Worm (Caenorhabditis elegans): Measurements from ENCODE around the gene K10B2.4.
A peak's percentile ranks its signal among the peaks of the same experiment; 100 is the strongest.

The K10B2.4 gene

DNA sequence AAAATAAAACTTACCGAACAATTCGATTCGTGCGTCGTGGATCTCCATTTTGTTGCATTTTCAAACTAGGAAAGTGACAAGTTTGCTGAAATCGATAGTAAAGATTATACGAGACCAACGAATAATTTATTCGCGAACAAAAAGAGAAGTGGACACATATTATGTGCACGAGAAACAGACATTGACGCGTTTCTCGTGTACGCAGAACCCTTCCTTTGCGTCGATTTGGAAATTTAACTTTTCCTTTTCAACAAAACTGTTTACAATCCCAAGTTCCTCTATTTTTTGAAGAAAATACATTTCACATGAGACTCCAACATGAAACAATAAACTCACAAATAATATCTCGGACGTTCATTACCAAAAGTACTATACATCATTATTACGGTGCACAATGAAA lies at the start of gene K10B2.4:
TSS of gene K10B2.4 (minus strand) at position 138 of the 400 bp plus-strand sequence.
- TF ChIP-seq pag-3 (tag; optimal IDR thresholded peaks at IDR 0.05; ENCODE audit: borderline replicate concordance, insufficient read depth) (no peak), aha-1 (tag; optimal IDR thresholded peaks at IDR 0.05) (no peak), skn-1 (tag; optimal IDR thresholded peaks at IDR 0.05) (peak; percentile 35), C34B4.2 (tag; optimal IDR thresholded peaks at IDR 0.05) (no peak), ets-5 (GFP tag; IDR thresholded peaks at IDR 0.05) (no peak), efl-1 (optimal IDR thresholded peaks at IDR 0.05) (peak; percentile 77 to 79), efl-1 (GFP tag; optimal IDR thresholded peaks at IDR 0.05 in 1 of 2) (peak; percentile 64 to 97), elt-3 (tag; optimal IDR thresholded peaks at IDR 0.05) (peak in 1 of 6 experiments; percentile 37), fkh-4 (tag; optimal IDR thresholded peaks at IDR 0.05; ENCODE audit: borderline replicate concordance) (no peak), ceh-90 (tag; optimal IDR thresholded peaks at IDR 0.05) (no peak), rnt-1 (tag; optimal IDR thresholded peaks at IDR 0.05) (peak; percentile 78), unc-130 (tag; optimal IDR thresholded peaks at IDR 0.05) (peak; percentile 75), lin-35 (GFP tag; optimal IDR thresholded peaks at IDR 0.05) (peak; percentile 70 to 87), zip-4 (GFP tag; optimal IDR thresholded peaks at IDR 0.05) (no peak), lin-15B (tag; optimal IDR thresholded peaks at IDR 0.05) (peak; percentile 12), ceh-82 (tag; optimal IDR thresholded peaks at IDR 0.05) (peak; percentile 35 to 50 (median 40)), ceh-63 (GFP tag; optimal IDR thresholded peaks at IDR 0.05) (no peak), pqm-1 (tag; optimal IDR thresholded peaks at IDR 0.05) (no peak), nhr-47 (tag; optimal IDR thresholded peaks at IDR 0.05) (peak; percentile 74), nhr-28 (tag; optimal IDR thresholded peaks at IDR 0.05) (no peak), lin-14 (GFP tag; optimal IDR thresholded peaks at IDR 0.05) (peak; percentile 82), mep-1 (tag; optimal IDR thresholded peaks at IDR 0.05) (peak; percentile 65), ceh-88 (GFP tag; IDR thresholded peaks at IDR 0.05) (no peak), sox-4 (tag; optimal IDR thresholded peaks at IDR 0.05) (no peak), nhr-77 (tag; optimal IDR thresholded peaks at IDR 0.05) (peak; percentile 49), elt-2 (tag; optimal IDR thresholded peaks at IDR 0.05) (no peak), jun-1 (tag; optimal IDR thresholded peaks at IDR 0.05) (no peak), vab-15 (tag; optimal IDR thresholded peaks at IDR 0.05) (no peak), egl-13 (tag; optimal IDR thresholded peaks at IDR 0.05) (no peak), C16A3.4 (tag; optimal IDR thresholded peaks at IDR 0.05) (peak; percentile 78), grh-1 (GFP tag; IDR thresholded peaks at IDR 0.05) (0 out of 2 replicates have a peak, but pooled peaks have one; percentile 34), lir-3 (tag; optimal IDR thresholded peaks at IDR 0.05; ENCODE audit: poor library complexity) (peak; percentile 3), mdl-1 (tag; optimal IDR thresholded peaks at IDR 0.05) (no peak), sptf-1 (tag; optimal IDR thresholded peaks at IDR 0.05) (no peak), nhr-237 (tag; optimal IDR thresholded peaks at IDR 0.05) (no peak), zag-1 (tag; optimal IDR thresholded peaks at IDR 0.05) (no peak), aly-2 (tag; optimal IDR thresholded peaks at IDR 0.05) (no peak), unc-30 (tag; optimal IDR thresholded peaks at IDR 0.05) (no peak), unc-98 (GFP tag; IDR thresholded peaks at IDR 0.05) (no peak), fos-1 (tag; optimal IDR thresholded peaks at IDR 0.05) (peak; percentile 36), nhr-90 (tag; optimal IDR thresholded peaks at IDR 0.05; ENCODE audit: poor library complexity) (peak; percentile 54), ztf-4 (tag; optimal IDR thresholded peaks at IDR 0.05) (peak; percentile 8), nhr-11 (tag; optimal IDR thresholded peaks at IDR 0.05) (no peak), nhr-20 (tag; optimal IDR thresholded peaks at IDR 0.05) (peak; percentile 82), mab-9 (GFP tag; IDR thresholded peaks at IDR 0.05) (no peak), hlh-4 (tag; optimal IDR thresholded peaks at IDR 0.05) (no peak), unc-62 (GFP tag; optimal IDR thresholded peaks at IDR 0.05) (no peak), dsc-1 (tag; optimal IDR thresholded peaks at IDR 0.05) (peak; percentile 53), hlh-17 (GFP tag; optimal IDR thresholded peaks at IDR 0.05; ENCODE audit: borderline replicate concordance) (no peak), nhr-71 (tag; optimal IDR thresholded peaks at IDR 0.05) (peak; percentile 77), ces-1 (GFP tag; optimal IDR thresholded peaks at IDR 0.05) (no peak), ceh-8 (GFP tag; optimal IDR thresholded peaks at IDR 0.05) (no peak), tbx-2 (tag; optimal IDR thresholded peaks at IDR 0.05) (peak; percentile 62)
